Worm (Caenorhabditis elegans) whole organism, midembryonic: ENCODE measurements around the gene R07E5.15.

Source experiments
- T22C8.4 ChIP-seq: fragments of 200-800 bp; sonication (Bioruptor generic); IDR thresholded peaks from 2 replicates; pipeline ENCODE4 v1.3.6; 2022; ENCODE audit warnings: missing genetic modification characterization, missing compliant biosample characterization
- cog-1 ChIP-seq: sonication (generic microtip); optimal IDR thresholded peaks from 2 replicates; lab custom pipeline; 2016; ENCODE audit warnings: missing genetic modification characterization, missing compliant biosample characterization
- flt-1 ChIP-seq: fragments of 200-800 bp; sonication (Bioruptor generic); IDR thresholded peaks from 2 replicates; pipeline ENCODE4 v1.3.6; 2022; ENCODE audit warnings: missing genetic modification characterization, missing compliant biosample characterization
- klf-2 ChIP-seq: fragments of 200-800 bp; sonication (Bioruptor generic); conservative IDR thresholded peaks from 2 replicates; pipeline ENCODE4 v1.3.6; 2022; ENCODE audit warnings: missing genetic modification reagents, missing genetic modification characterization, missing compliant biosample characterization
- med-1 ChIP-seq: sonication (generic microtip); optimal IDR thresholded peaks from 2 replicates; lab custom pipeline; 2017; ENCODE audit warnings: missing genetic modification characterization, mild to moderate bottlenecking, missing compliant biosample characterization, antibody characterized with exemption, missing genetic modification reagents; ENCODE audit not compliant: insufficient read depth
- ref-1 ChIP-seq: fragments of 200-800 bp; sonication (Bioruptor generic); conservative IDR thresholded peaks from 2 replicates; pipeline ENCODE4 v1.3.6; 2022; ENCODE audit warnings: missing genetic modification reagents, missing genetic modification characterization, missing compliant biosample characterization
- tab-1 ChIP-seq: fragments of 200-800 bp; sonication (Bioruptor generic); IDR thresholded peaks from 2 replicates; pipeline ENCODE4 v1.3.6; 2022; ENCODE audit warnings: missing genetic modification characterization, missing compliant biosample characterization
- ztf-23 ChIP-seq: fragments of 200-800 bp; sonication (Bioruptor generic); IDR thresholded peaks from 2 replicates; pipeline ENCODE4 v1.3.6; 2022; ENCODE audit warnings: missing genetic modification reagents, missing genetic modification characterization, missing compliant biosample characterization
- ztf-29 ChIP-seq: fragments of 200-800 bp; sonication (Bioruptor generic); IDR thresholded peaks from 2 replicates; pipeline ENCODE4 v1.3.6; 2022; ENCODE audit warnings: missing genetic modification reagents, missing genetic modification characterization, missing compliant biosample characterization

The R07E5.15 gene

DNA sequence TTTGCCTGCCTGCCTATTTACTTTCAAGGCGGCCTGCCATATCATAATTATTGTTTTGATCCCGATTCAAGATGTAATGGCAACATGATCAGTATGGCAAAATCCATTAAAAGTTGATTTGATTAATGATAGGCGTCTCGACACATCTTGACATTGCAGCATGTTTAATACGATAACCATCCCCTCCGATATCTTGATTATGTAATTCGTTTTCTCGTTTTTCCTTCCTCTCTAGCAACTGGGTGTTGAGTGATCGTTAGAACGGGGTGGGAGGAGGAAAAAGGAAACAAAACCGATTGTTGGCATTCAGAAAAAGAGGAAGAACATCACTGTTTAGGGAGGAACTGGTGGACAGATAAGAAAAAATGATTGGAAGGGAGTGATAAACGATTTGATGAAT is 9.3 kb upstream of the R07E5.15 start:
- TF ChIP-seq ztf-23 (no peak), cog-1 (tag; lab: Kevin White, UChicago) (no peak), flt-1 (GFP tag; lab: Robert Waterston, UW) (no peak), ztf-29 (no peak), T22C8.4 (GFP tag; lab: Robert Waterston, UW) (no peak), ref-1 (GFP tag; lab: Robert Waterston, UW) (no peak), tab-1 (GFP tag; lab: Robert Waterston, UW) (no peak), med-1 (no peak), klf-2 (GFP tag; lab: Robert Waterston, UW) (no peak)

DNA sequence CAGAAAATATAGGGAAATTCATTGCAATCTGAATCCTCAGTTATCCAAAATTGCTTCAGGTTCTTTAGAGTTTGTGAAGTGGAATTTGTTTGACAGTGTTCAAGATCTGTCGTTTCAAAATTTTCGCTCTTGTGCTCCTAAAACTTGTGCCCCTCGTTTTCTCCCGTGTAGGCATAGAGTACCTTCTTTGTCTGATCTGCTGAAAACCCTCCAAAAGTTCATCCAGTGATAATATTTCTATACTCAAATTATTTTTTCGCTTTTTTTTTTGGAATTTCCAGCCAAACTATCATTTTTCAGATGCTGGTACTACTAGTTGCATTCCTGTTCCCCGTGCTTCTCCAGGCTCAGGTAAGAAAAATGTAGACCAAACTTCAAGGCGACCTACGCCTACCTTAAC is 6.7 kb upstream of the R07E5.15 start, which contains the start of gene R07E5.4:
Gene R07E5.4, plus strand, starts transcription at position 301 of the 400 bp plus-strand sequence.
- no peak for TF ChIP-seq flt-1 (GFP tag; lab: Robert Waterston, UW)
- TF ChIP-seq tab-1 (GFP tag; lab: Robert Waterston, UW) = no peak
- TF ChIP-seq klf-2 (GFP tag; lab: Robert Waterston, UW) = no peak
- TF ChIP-seq ref-1 (GFP tag; lab: Robert Waterston, UW) = no peak
- TF ChIP-seq med-1 = no peak
- TF ChIP-seq T22C8.4 (GFP tag; lab: Robert Waterston, UW) = no peak
- TF ChIP-seq cog-1 (tag; lab: Kevin White, UChicago) = no peak
- no peak for TF ChIP-seq ztf-29
- TF ChIP-seq ztf-23 = no peak

DNA sequence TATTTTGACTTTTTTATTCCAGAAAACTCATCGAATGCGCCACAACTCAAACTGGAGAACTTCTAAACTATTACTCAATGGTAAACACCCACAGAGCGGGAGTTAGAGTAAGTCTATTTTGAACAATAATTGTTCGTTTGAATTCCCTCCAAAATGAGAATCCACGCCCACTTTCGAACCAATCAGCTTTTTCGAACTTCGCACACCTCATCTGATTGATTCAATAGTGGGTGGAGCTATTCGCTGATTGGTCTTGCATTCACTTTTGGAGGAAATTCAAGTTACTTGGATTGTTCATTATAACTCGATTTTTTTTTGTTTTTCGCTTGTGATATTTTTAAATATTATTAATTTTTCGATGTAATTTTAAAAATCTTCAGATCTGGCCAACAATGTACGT is 5.4 kb upstream of the R07E5.15 start:
- no peak for TF ChIP-seq tab-1 (GFP tag; lab: Robert Waterston, UW)
- TF ChIP-seq ztf-29 = no peak
- no peak for TF ChIP-seq T22C8.4 (GFP tag; lab: Robert Waterston, UW)
- TF ChIP-seq med-1 = no peak
- TF ChIP-seq cog-1 (tag; lab: Kevin White, UChicago) = no peak
- TF ChIP-seq ref-1 (GFP tag; lab: Robert Waterston, UW) = no peak
- TF ChIP-seq flt-1 (GFP tag; lab: Robert Waterston, UW) = no peak
- TF ChIP-seq klf-2 (GFP tag; lab: Robert Waterston, UW) = no peak
- no peak for TF ChIP-seq ztf-23

DNA sequence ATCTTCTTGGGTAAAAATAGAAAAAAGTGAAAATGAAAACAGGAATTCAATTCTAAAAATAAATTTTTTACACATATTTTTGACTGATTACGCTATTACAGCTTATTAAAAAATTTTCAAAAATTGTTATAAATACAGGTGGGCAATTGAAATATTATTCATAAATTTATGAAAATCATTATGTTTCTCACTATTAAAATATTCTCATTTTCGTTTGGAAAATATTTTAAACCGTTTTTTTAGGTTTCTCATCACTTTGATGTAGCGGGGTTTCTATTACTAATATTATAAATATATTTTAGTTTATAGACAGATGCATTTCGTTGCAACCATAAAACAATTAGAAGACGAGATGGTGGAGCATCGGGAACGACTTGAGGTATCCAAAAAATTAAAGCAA is 4.1 kb upstream of the R07E5.15 start, which contains the start of gene R07E5.5:
Gene R07E5.5, plus strand, starts transcription at position 301 of the 400 bp plus-strand sequence.
- TF ChIP-seq ref-1 (GFP tag; lab: Robert Waterston, UW) (no peak), med-1 (no peak), klf-2 (GFP tag; lab: Robert Waterston, UW) (no peak), ztf-23 (no peak), tab-1 (GFP tag; lab: Robert Waterston, UW) (no peak), ztf-29 (no peak), T22C8.4 (GFP tag; lab: Robert Waterston, UW) (no peak), cog-1 (tag; lab: Kevin White, UChicago) (no peak), flt-1 (GFP tag; lab: Robert Waterston, UW) (no peak)

DNA sequence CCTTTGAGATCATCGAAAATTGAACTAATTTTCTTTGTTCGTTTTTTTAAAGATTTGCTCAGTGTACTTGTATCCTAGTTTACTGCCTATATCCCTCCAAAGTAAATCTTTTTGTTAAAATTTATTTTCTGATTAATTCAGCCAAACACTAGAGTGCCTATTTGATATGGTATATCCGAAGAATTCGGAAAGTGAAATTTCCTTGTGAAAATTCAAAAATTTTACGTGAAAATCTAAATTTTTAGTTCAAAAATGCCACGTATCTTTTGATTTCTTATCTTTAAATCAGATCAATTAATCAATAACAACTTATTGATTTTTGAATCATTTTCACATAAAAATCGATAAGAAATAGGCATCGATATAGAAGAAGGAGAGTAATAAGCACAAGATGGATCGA is 2.8 kb upstream of the R07E5.15 start, which contains the start of gene R07E5.6:
Gene R07E5.6, plus strand, starts transcription at position 301 of the 400 bp plus-strand sequence.
- TF ChIP-seq med-1 (no peak), cog-1 (tag; lab: Kevin White, UChicago) (no peak), T22C8.4 (GFP tag; lab: Robert Waterston, UW) (no peak), klf-2 (GFP tag; lab: Robert Waterston, UW) (no peak), ztf-29 (no peak), tab-1 (GFP tag; lab: Robert Waterston, UW) (no peak), ztf-23 (no peak), ref-1 (GFP tag; lab: Robert Waterston, UW) (no peak), flt-1 (GFP tag; lab: Robert Waterston, UW) (no peak)

DNA sequence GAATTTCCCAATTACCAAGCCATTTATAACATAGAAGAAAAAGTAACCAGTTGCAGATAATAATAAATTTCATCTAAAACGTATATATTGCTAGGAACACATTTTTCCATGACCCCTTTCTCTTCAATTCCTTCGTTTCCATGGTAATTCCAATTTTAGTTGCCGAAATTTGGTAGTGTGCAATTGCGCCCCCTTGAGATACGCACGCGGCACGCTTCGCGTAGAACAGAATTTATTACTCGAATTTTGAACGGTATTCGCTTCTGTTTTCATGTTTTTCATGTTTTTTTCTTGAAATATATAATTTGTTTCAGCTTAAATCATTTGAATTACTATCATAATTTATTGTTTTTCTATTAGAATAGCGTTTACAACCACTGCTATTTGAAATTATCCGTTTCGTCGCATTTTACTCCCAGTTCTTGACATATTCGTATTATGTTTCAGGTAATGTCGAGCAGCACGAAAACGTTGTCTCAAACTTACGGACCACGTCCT is 3.1 kb downstream of the R07E5.15 start, which contains the start of the genes R07E5.17 and snfc-5:
Gene R07E5.17, minus strand, starts transcription at position 98 of the 498 bp plus-strand sequence.
Gene snfc-5, plus strand, starts transcription at position 448 of the 498 bp plus-strand sequence.
- TF ChIP-seq ztf-29 (no peak), flt-1 (GFP tag; lab: Robert Waterston, UW) (no peak), med-1 (no peak), klf-2 (GFP tag; lab: Robert Waterston, UW) (no peak), ref-1 (GFP tag; lab: Robert Waterston, UW) (no peak)

DNA sequence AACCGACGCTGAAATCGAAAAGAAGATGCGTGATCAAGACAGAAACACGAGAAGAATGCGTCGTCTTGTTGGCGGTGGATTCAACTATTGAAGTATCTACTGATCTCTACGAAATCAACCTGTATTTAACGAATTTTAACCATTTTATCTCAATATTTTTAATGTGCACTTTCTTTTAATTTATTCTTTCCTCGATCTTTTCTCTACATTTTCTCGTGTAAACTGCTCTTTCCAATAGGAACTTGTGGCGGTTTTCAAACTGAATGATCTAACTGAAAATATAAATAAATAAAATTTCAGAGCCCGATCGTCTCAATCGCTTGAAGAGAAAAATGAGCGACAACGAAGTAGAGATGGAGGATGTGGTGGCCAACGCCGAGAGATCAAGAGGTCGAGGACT is 4.7 kb downstream of the R07E5.15 start, which contains the start of gene rnp-4:
Gene rnp-4, plus strand, starts transcription at position 301 of the 400 bp plus-strand sequence.
- TF ChIP-seq klf-2 (GFP tag; lab: Robert Waterston, UW) (no peak), ztf-29 (no peak), ztf-23 (no peak), cog-1 (tag; lab: Kevin White, UChicago) (no peak), T22C8.4 (GFP tag; lab: Robert Waterston, UW) (no peak), tab-1 (GFP tag; lab: Robert Waterston, UW) (no peak)

DNA sequence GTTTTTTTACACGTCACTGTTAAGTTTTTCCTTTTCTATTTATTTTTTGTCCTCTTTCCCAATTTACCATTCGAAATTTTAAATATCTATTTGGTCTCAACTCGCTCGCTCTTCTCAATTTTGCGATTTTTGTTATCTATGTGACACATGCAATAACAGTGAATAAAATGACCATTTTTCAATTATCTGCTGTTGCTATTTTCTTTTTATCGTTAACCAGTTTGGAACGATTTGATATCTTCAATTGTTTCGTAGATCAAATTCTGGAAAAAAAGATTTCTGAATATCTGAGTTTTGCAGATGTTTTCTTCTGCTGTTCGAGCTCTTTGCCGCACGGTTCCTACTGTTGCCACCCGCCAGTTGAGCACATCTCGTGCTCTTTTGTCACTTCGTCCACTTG is 5.9 kb downstream of the R07E5.15 start, which contains the start of gene prdx-3:
Gene prdx-3, plus strand, starts transcription at position 301 of the 400 bp plus-strand sequence.
- no peak for TF ChIP-seq tab-1 (GFP tag; lab: Robert Waterston, UW)
- no peak for TF ChIP-seq med-1
- no peak for TF ChIP-seq klf-2 (GFP tag; lab: Robert Waterston, UW)
- TF ChIP-seq ztf-29 = no peak
- TF ChIP-seq flt-1 (GFP tag; lab: Robert Waterston, UW) = no peak
- TF ChIP-seq T22C8.4 (GFP tag; lab: Robert Waterston, UW) = no peak
- TF ChIP-seq cog-1 (tag; lab: Kevin White, UChicago) = no peak
- no peak for TF ChIP-seq ztf-23
- TF ChIP-seq ref-1 (GFP tag; lab: Robert Waterston, UW) = no peak

DNA sequence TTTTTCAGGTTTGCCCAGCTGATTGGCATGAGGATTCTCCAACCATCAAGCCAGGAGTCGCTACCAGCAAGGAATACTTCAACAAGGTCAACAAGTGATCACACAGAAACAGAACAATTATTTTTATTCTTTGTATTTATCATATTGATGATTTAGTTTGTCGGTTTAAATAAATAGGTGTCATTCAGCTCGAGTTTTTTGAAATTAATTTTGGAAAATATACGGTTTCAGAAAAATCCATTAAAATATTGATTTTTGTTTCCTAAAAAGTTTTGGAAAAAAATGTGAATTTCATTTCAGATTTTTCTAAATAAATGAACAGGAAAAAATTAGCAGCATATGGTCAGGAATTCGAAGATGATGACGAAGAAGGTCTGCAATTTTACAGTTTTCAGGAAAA is 7.0 kb downstream of the R07E5.15 start, which contains the start of gene gpch-1:
Gene gpch-1, plus strand, starts transcription at position 301 of the 400 bp plus-strand sequence.
- TF ChIP-seq klf-2 (GFP tag; lab: Robert Waterston, UW) (no peak), ztf-29 (no peak), T22C8.4 (GFP tag; lab: Robert Waterston, UW) (no peak), flt-1 (GFP tag; lab: Robert Waterston, UW) (no peak), tab-1 (GFP tag; lab: Robert Waterston, UW) (no peak)
